Worm (Caenorhabditis elegans) whole organism, mixed stage, embryonic: ENCODE measurements around the gene C05B5.11.
A peak's percentile ranks its signal among the peaks of the same experiment; 100 is the strongest.

Experiments used
- M03D4.4 ChIP-seq: sonication (generic microtip); optimal IDR thresholded peaks from 2 replicates; lab custom pipeline; 2017; ENCODE audit warnings: mild to moderate bottlenecking, missing genetic modification characterization, missing compliant biosample characterization
- bed-3 ChIP-seq: fragments of 200-800 bp; sonication (Bioruptor generic); optimal IDR thresholded peaks from 3 replicates; lab custom pipeline; 2018; ENCODE audit warnings: mild to moderate bottlenecking, missing genetic modification characterization, moderate library complexity, missing compliant biosample characterization
- blmp-1 ChIP-seq: fragments of 150-350 bp; optimal IDR thresholded peaks from 2 replicates; lab custom pipeline; 2014; ENCODE audit warnings: missing biosample characterization, missing genetic modification characterization
- ceh-39 ChIP-seq: fragments of 150-350 bp; optimal IDR thresholded peaks from 2 replicates; lab custom pipeline; 2014; ENCODE audit warnings: missing biosample characterization, missing genetic modification characterization
- ceh-43 ChIP-seq: fragments of 200-800 bp; sonication (Bioruptor generic); optimal IDR thresholded peaks from 2 replicates; lab custom pipeline; 2018; ENCODE audit warnings: mild to moderate bottlenecking, missing genetic modification characterization, moderate library complexity, missing compliant biosample characterization
- ceh-83 ChIP-seq: fragments of 200-800 bp; sonication (Bioruptor generic); optimal IDR thresholded peaks from 2 replicates; lab custom pipeline; 2018; ENCODE audit warnings: mild to moderate bottlenecking, missing genetic modification characterization, missing compliant biosample characterization
- ces-1 ChIP-seq: fragments of 150-350 bp; optimal IDR thresholded peaks from 2 replicates; lab custom pipeline; 2014; ENCODE audit warnings: missing biosample characterization, missing genetic modification reagents, missing genetic modification characterization
- drap-1 ChIP-seq: fragments of 200-800 bp; sonication (Bioruptor generic); optimal IDR thresholded peaks from 3 replicates; lab custom pipeline; 2018; ENCODE audit warnings: mild to moderate bottlenecking, missing genetic modification characterization, missing compliant biosample characterization
- elt-1 ChIP-seq: sonication (generic microtip); optimal IDR thresholded peaks from 2 replicates; lab custom pipeline; 2017; ENCODE audit warnings: missing genetic modification characterization, mild to moderate bottlenecking, missing compliant biosample characterization, antibody characterized with exemption, moderate library complexity, borderline replicate concordance; ENCODE audit not compliant: insufficient read depth
- elt-3 ChIP-seq: fragments of 150-350 bp; optimal IDR thresholded peaks from 2 replicates; lab custom pipeline; 2014; ENCODE audit warnings: missing biosample characterization, missing genetic modification characterization
- flh-1 ChIP-seq: fragments of 200-800 bp; sonication (Bioruptor generic); optimal IDR thresholded peaks from 2 replicates; lab custom pipeline; 2018; ENCODE audit warnings: mild to moderate bottlenecking, missing genetic modification characterization, moderate library complexity, missing compliant biosample characterization
- hlh-1 ChIP-seq: fragments of 150-350 bp; optimal IDR thresholded peaks from 2 replicates; lab custom pipeline; 2014; ENCODE audit warnings: missing biosample characterization, missing genetic modification reagents, missing genetic modification characterization
- lin-13 ChIP-seq: fragments of 150-350 bp; optimal IDR thresholded peaks from 2 replicates; lab custom pipeline; 2014; ENCODE audit warnings: missing biosample characterization, missing genetic modification characterization
- lin-32 ChIP-seq: fragments of 200-800 bp; sonication (Bioruptor generic); optimal IDR thresholded peaks from 2 replicates; lab custom pipeline; 2018; ENCODE audit warnings: mild to moderate bottlenecking, missing genetic modification characterization, missing compliant biosample characterization
- lsy-2 ChIP-seq: fragments of 150-350 bp; optimal IDR thresholded peaks from 2 replicates; lab custom pipeline; 2014; ENCODE audit warnings: missing biosample characterization, missing genetic modification characterization
- mab-5 ChIP-seq: fragments of 150-350 bp; optimal IDR thresholded peaks from 2 replicates; lab custom pipeline; 2014; ENCODE audit warnings: missing biosample characterization, missing genetic modification characterization
- mep-1 ChIP-seq: fragments of 150-350 bp; optimal IDR thresholded peaks from 2 replicates; lab custom pipeline; 2017; ENCODE audit warnings: missing biosample characterization, missing genetic modification reagents, missing genetic modification characterization, inconsistent platforms
- mls-2 ChIP-seq: sonication (generic microtip); optimal IDR thresholded peaks from 2 replicates; lab custom pipeline; 2016; ENCODE audit warnings: mild to moderate bottlenecking, missing genetic modification characterization, moderate library complexity, missing compliant biosample characterization
- nhr-12 ChIP-seq: fragments of 150-350 bp; optimal IDR thresholded peaks from 2 replicates; lab custom pipeline; 2014; ENCODE audit warnings: missing biosample characterization, missing genetic modification characterization
- nhr-2 ChIP-seq: fragments of 150-350 bp; optimal IDR thresholded peaks from 2 replicates; lab custom pipeline; 2014; ENCODE audit warnings: missing biosample characterization, missing genetic modification characterization
- nhr-237 ChIP-seq: fragments of 150-350 bp; optimal IDR thresholded peaks from 2 replicates; lab custom pipeline; 2014; ENCODE audit warnings: missing biosample characterization, missing genetic modification characterization
- nhr-28 ChIP-seq: fragments of 150-350 bp; optimal IDR thresholded peaks from 2 replicates; lab custom pipeline; 2014; ENCODE audit warnings: missing biosample characterization, missing genetic modification characterization
- nhr-76 ChIP-seq: sonication (generic microtip); optimal IDR thresholded peaks from 2 replicates; lab custom pipeline; 2017; ENCODE audit warnings: missing biosample characterization, missing genetic modification characterization
- pha-4 ChIP-seq: fragments of 150-350 bp; optimal IDR thresholded peaks from 2 replicates; lab custom pipeline; 2018; ENCODE audit warnings: missing biosample characterization, missing genetic modification reagents, missing genetic modification characterization
- sem-2 ChIP-seq: fragments of 200-800 bp; sonication (Bioruptor generic); optimal IDR thresholded peaks from 2 replicates; lab custom pipeline; 2018; ENCODE audit warnings: mild to moderate bottlenecking, missing genetic modification characterization, missing compliant biosample characterization
- snpc-4 ChIP-seq: fragments of 150-350 bp; optimal IDR thresholded peaks from 2 replicates; lab custom pipeline; 2014; ENCODE audit warnings: missing biosample characterization, missing genetic modification characterization
- sptf-1 ChIP-seq: sonication (generic microtip); optimal IDR thresholded peaks from 2 replicates; lab custom pipeline; 2017; ENCODE audit warnings: mild to moderate bottlenecking, missing genetic modification characterization, moderate library complexity, missing compliant biosample characterization
- tbx-8 ChIP-seq: fragments of 200-800 bp; sonication (Bioruptor generic); optimal IDR thresholded peaks from 2 replicates; lab custom pipeline; 2018; ENCODE audit warnings: mild to moderate bottlenecking, missing genetic modification characterization, moderate library complexity, missing compliant biosample characterization
- unc-120 ChIP-seq: sonication (generic microtip); optimal IDR thresholded peaks from 2 replicates; lab custom pipeline; 2017; ENCODE audit warnings: missing genetic modification characterization, missing compliant biosample characterization; ENCODE audit not compliant: poor library complexity, severe bottlenecking
- unc-39 ChIP-seq: fragments of 150-350 bp; optimal IDR thresholded peaks from 2 replicates; lab custom pipeline; 2014; ENCODE audit warnings: missing biosample characterization, missing genetic modification characterization
- unc-62 ChIP-seq: fragments of 150-350 bp; optimal IDR thresholded peaks from 2 replicates; lab custom pipeline; 2014; ENCODE audit warnings: missing biosample characterization, missing genetic modification reagents, missing genetic modification characterization
- zip-8 ChIP-seq: fragments of 150-350 bp; optimal IDR thresholded peaks from 2 replicates; lab custom pipeline; 2014; ENCODE audit warnings: missing biosample characterization, missing genetic modification characterization
- ztf-11 ChIP-seq: fragments of 150-350 bp; optimal IDR thresholded peaks from 2 replicates; lab custom pipeline; 2014; ENCODE audit warnings: missing biosample characterization, missing genetic modification characterization

The C05B5.11 gene

DNA sequence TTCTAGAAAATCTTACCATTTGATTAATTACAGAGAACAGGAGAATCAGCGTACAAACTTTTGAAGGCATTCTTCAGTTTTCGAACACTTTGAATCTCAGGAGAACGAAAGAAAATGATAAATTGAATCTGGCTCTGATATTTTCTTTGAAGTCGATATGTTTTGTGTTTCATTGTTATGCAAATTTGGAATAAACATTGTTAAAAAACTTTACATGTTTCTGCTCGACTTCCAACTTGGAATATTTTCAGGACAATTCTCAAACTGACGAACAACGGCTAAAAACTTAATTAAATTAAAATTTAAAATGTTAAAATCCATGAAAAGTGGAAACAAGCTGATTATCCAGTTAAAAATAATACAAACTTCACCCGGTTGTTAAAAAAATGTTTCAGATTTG lies 16.0 kb upstream of the C05B5.11 start, which contains the start of gene C05B5.1:
C05B5.1 (minus strand) TSS at position 101 of the 400 bp plus-strand sequence.
- TF ChIP-seq nhr-76 (no peak), unc-62 (GFP tag; lab: Kevin White, UChicago) (no peak), blmp-1 (tag; lab: Kevin White, UChicago) (no peak), flh-1 (GFP tag; lab: Kevin White, UChicago) (no peak), snpc-4 (tag; lab: Kevin White, UChicago) (no peak)

DNA sequence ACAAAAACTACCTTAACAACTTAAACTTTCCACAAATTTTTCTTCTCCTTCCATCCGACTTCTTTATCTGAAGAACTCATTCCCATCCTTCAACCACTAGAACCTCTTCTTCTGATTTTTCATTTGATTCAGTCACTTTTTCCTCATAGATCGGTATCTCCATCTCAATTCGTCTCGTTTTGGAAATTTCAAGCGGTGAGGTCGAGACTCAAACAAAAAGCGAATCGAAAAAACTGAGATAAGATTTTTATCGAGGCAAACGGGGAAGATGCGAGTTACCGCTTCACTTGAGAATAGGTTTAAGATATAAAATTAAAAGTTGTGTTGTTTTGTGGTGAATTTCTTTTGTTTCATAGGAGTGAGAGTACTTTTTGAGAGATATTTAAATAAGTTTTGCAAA lies 13.0 kb upstream of the C05B5.11 start:
- TF ChIP-seq nhr-2 = no peak
- TF ChIP-seq hlh-1 (tag; lab: Kevin White, UChicago) = no peak
- TF ChIP-seq unc-120 (tag; lab: Kevin White, UChicago) = no peak
- no peak for TF ChIP-seq M03D4.4 (tag; lab: Kevin White, UChicago)
- TF ChIP-seq ceh-39 (tag; lab: Kevin White, UChicago) = no peak
- TF ChIP-seq nhr-76 = no peak
- no peak for TF ChIP-seq nhr-12
- TF ChIP-seq tbx-8 = no peak
- TF ChIP-seq snpc-4 (tag; lab: Kevin White, UChicago) = no peak
- no peak for TF ChIP-seq lsy-2 (tag; lab: Kevin White, UChicago)
- TF ChIP-seq ces-1 (GFP tag; lab: Kevin White, UChicago) = no peak
- TF ChIP-seq nhr-28 (tag; lab: Kevin White, UChicago) = no peak
- no peak for TF ChIP-seq flh-1 (GFP tag; lab: Kevin White, UChicago)
- TF ChIP-seq drap-1 = no peak
- no peak for TF ChIP-seq sptf-1
- TF ChIP-seq mls-2 (tag; lab: Kevin White, UChicago) = no peak
- TF ChIP-seq bed-3 = no peak
- TF ChIP-seq, all 35 proteins: peak for 0

DNA sequence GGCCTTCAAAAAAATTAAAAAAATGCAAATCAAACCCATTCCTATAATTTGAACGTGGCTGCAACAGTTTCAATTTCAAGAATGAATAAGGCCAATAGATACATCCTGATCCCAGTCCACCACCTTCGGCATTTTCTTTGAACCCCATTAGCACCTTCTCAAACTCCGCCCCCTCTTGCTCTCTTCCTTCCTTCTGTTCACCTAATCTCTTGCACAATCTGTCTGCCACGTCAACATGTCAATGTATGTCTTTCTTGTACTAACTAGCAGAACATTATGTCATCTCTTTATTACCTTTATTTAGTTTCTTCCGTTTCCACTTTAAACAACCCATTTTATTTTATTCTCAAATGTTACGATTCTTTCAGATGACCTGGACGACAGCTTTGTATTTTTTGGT lies 10.8 kb upstream of the C05B5.11 start, which contains the start of gene C05B5.4:
C05B5.4 (plus strand) TSS at position 351 of the 400 bp plus-strand sequence.
- TF ChIP-seq bed-3 (no peak), zip-8 (peak; percentile 23), nhr-2 (peak; percentile 84)

DNA sequence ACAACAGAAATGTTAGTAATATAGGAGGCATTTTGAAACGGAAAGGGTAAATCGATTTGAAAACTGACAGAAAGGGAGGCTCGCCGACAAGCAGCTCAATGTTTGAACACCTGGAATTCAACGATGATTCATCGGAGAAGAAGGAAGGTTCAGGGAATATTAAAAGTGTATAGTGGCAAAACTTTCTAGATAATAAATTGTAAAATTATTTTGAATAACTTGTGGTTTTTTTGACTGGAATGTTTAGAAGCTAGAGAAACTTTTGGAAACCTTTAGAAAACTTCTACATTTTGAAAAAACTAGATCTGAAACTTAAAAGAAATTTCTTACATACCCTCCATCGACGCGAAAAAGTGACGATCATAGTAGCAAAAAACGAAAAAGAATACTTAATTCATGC lies 6.4 kb upstream of the C05B5.11 start, which contains the start of gene pqn-8:
pqn-8 (minus strand) TSS at position 101 of the 400 bp plus-strand sequence.
- TF ChIP-seq lin-32 (GFP tag; lab: Kevin White, UChicago) (no peak), drap-1 (no peak), unc-120 (tag; lab: Kevin White, UChicago) (no peak), unc-62 (GFP tag; lab: Kevin White, UChicago) (no peak), pha-4 (no peak), lin-13 (no peak), ceh-43 (GFP tag; lab: Kevin White, UChicago) (no peak), nhr-76 (no peak), ztf-11 (tag; lab: Kevin White, UChicago) (no peak), lsy-2 (tag; lab: Kevin White, UChicago) (no peak), M03D4.4 (tag; lab: Kevin White, UChicago) (no peak), snpc-4 (tag; lab: Kevin White, UChicago) (no peak), sem-2 (GFP tag; lab: Kevin White, UChicago) (no peak), nhr-2 (no peak), elt-1 (tag; lab: Kevin White, UChicago) (no peak), nhr-12 (no peak), ceh-39 (tag; lab: Kevin White, UChicago) (no peak), elt-3 (no peak), mls-2 (tag; lab: Kevin White, UChicago) (no peak), blmp-1 (tag; lab: Kevin White, UChicago) (no peak)
- TF ChIP-seq, all 35 proteins: peak for 0

DNA sequence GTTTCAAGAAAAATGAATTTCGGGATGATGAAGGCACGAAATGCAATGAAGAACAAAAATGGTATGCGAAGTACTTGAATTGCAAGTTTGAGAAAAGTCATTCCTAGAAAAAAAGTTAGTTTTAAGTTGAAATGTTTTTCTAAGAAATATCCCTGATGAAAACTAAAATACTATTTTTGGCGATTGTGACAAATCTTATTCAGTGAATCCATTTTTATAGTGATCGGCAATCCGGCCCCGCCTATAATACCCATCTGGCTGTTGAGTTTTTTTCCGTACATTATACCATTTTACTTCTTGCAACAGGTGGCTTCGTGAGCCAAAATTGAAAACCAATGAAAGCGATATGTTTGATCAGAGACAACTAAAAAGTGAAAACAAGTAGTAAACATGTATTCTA lies 5.1 kb upstream of the C05B5.11 start, which contains the start of gene C05B5.17:
C05B5.17 (minus strand) TSS at position 101 of the 400 bp plus-strand sequence.
- no peak for TF ChIP-seq mab-5 (tag; lab: Kevin White, UChicago)
- no peak for TF ChIP-seq drap-1
- TF ChIP-seq ztf-11 (tag; lab: Kevin White, UChicago) = no peak
- no peak for TF ChIP-seq lin-13
- TF ChIP-seq zip-8 = no peak
- TF ChIP-seq ceh-83 (GFP tag; lab: Kevin White, UChicago) = no peak
- no peak for TF ChIP-seq nhr-237 (tag; lab: Kevin White, UChicago)
- no peak for TF ChIP-seq flh-1 (GFP tag; lab: Kevin White, UChicago)
- TF ChIP-seq sem-2 (GFP tag; lab: Kevin White, UChicago) = no peak
- no peak for TF ChIP-seq M03D4.4 (tag; lab: Kevin White, UChicago)
- TF ChIP-seq unc-62 (GFP tag; lab: Kevin White, UChicago) = no peak
- TF ChIP-seq ceh-39 (tag; lab: Kevin White, UChicago) = no peak
- TF ChIP-seq unc-39 (tag; lab: Kevin White, UChicago) = no peak
- no peak for TF ChIP-seq elt-3
- TF ChIP-seq mls-2 (tag; lab: Kevin White, UChicago) = no peak
- no peak for TF ChIP-seq ceh-43 (GFP tag; lab: Kevin White, UChicago)
- no peak for TF ChIP-seq hlh-1 (tag; lab: Kevin White, UChicago)
- TF ChIP-seq pha-4 = no peak
- TF ChIP-seq nhr-76 = no peak
- TF ChIP-seq mep-1 (tag; lab: Kevin White, UChicago) = no peak
